Fruit fly (Drosophila melanogaster): ENCODE data around the gene mtTFB1.

The mtTFB1 gene

dm6 chr3L:11721498-11721946 lies 12.7 kb downstream of the mtTFB1 start (continued):
- TF ChIP-seq CG11085 (GFP tag; IDR thresholded peaks at IDR 0.05), result no peak
- TF ChIP-seq dmrt11E (tag; optimal IDR thresholded peaks at IDR 0.05), result no peak
- no peak for TF ChIP-seq vnd (GFP tag; IDR thresholded peaks at IDR 0.05; ENCODE audit: partially characterized antibody)
- no peak for TF ChIP-seq ssp (GFP tag; IDR thresholded peaks at IDR 0.05)
- TF ChIP-seq CG17186 (GFP tag; optimal IDR thresholded peaks at IDR 0.05), result no peak
- TF ChIP-seq CG8478 (optimal IDR thresholded peaks at IDR 0.05), result no peak
- no peak for TF ChIP-seq CG12155 (GFP tag; optimal IDR thresholded peaks at IDR 0.05)
- TF ChIP-seq Dfd (GFP tag; optimal IDR thresholded peaks at IDR 0.05), result no peak
- no peak for TF ChIP-seq trh (GFP tag; optimal IDR thresholded peaks at IDR 0.05)
- no peak for TF ChIP-seq pum (GFP tag; optimal IDR thresholded peaks at IDR 0.05)
- TF ChIP-seq CG14014 (GFP tag; IDR thresholded peaks at IDR 0.05), result peak; percentile 15; the same call in 1 of the 2 replicates
- no peak for TF ChIP-seq CG11560 (tag; IDR thresholded peaks at IDR 0.05)
- TF ChIP-seq exex (tag; optimal IDR thresholded peaks at IDR 0.05), result peak; percentile 33
- TF ChIP-seq PHDP (tag; optimal IDR thresholded peaks at IDR 0.05), result peak; percentile 41
- no peak for TF ChIP-seq CG6683 (GFP tag; optimal IDR thresholded peaks at IDR 0.05)
- peak; percentile 49 for TF ChIP-seq gsb (GFP tag; IDR thresholded peaks at IDR 0.05)
- TF ChIP-seq Antp (GFP tag; optimal IDR thresholded peaks at IDR 0.05), result no peak
- TF ChIP-seq CG6765 (GFP tag; optimal IDR thresholded peaks at IDR 0.05), result no peak
- TF ChIP-seq CG7928 (GFP tag; optimal IDR thresholded peaks at IDR 0.05), result no peak
- no peak for TF ChIP-seq Chrac-16 (GFP tag; optimal IDR thresholded peaks at IDR 0.05)
- TF ChIP-seq al (GFP tag; IDR thresholded peaks at IDR 0.05), result peak; percentile 29; the same call in 1 of the 2 replicates
- no peak for TF ChIP-seq eyg (GFP tag; optimal IDR thresholded peaks at IDR 0.05)
- 0 out of 2 replicates have a peak, but pooled peaks have one; percentile 6 for TF ChIP-seq sob (GFP tag; IDR thresholded peaks at IDR 0.05)
- TF ChIP-seq CG13424 (tag; optimal IDR thresholded peaks at IDR 0.05), result peak; percentile 2
- TF ChIP-seq tll (GFP tag; optimal IDR thresholded peaks at IDR 0.05), result no peak
- TF ChIP-seq kni (GFP tag; optimal IDR thresholded peaks at IDR 0.05), result no peak
- no peak for TF ChIP-seq CG8281 (tag; optimal IDR thresholded peaks at IDR 0.05)
- TF ChIP-seq insv (GFP tag; optimal IDR thresholded peaks at IDR 0.05), result no peak

- TF ChIP-seq BEAF-32 (GFP tag; optimal IDR thresholded peaks at IDR 0.05), result peak; percentile 10
- TF ChIP-seq Hr78 (GFP tag; optimal IDR thresholded peaks at IDR 0.05), result peak in 1 of 2 experiments; percentile 80
- TF ChIP-seq stwl (tag; optimal IDR thresholded peaks at IDR 0.05), result peak; percentile 52
- no peak for TF ChIP-seq pho (GFP tag; optimal IDR thresholded peaks at IDR 0.05)
- no peak for TF ChIP-seq tin (GFP tag; optimal IDR thresholded peaks at IDR 0.05)
- no peak for TF ChIP-seq zen2 (GFP tag; IDR thresholded peaks at IDR 0.05; ENCODE audit: partially characterized antibody)
- peak; percentile 73 for TF ChIP-seq CG10267 (tag; optimal IDR thresholded peaks at IDR 0.05)
- peak; percentile 59 for TF ChIP-seq Dref (GFP tag; IDR thresholded peaks at IDR 0.05)
- no peak for TF ChIP-seq CG4854 (GFP tag; optimal IDR thresholded peaks at IDR 0.05)
- TF ChIP-seq CG10274 (GFP tag; optimal IDR thresholded peaks at IDR 0.05), result no peak
- TF ChIP-seq HmgZ (tag; optimal IDR thresholded peaks at IDR 0.05), result no peak
- TF ChIP-seq Ets97D (GFP tag; optimal IDR thresholded peaks at IDR 0.05), result peak; percentile 20
- TF ChIP-seq Dp (GFP tag; optimal IDR thresholded peaks at IDR 0.05), result peak; percentile 65
- no peak for TF ChIP-seq CG1602 (GFP tag; optimal IDR thresholded peaks at IDR 0.05)
- TF ChIP-seq bbx (GFP tag; IDR thresholded peaks at IDR 0.05; ENCODE audit: partially characterized antibody), result peak; percentile 12; the same call in 1 of the 2 replicates
- peak; percentile 1 for TF ChIP-seq pzg (GFP tag; optimal IDR thresholded peaks at IDR 0.05)
- TF ChIP-seq odd (GFP tag; optimal IDR thresholded peaks at IDR 0.05), result no peak
- TF ChIP-seq E2f2 (GFP tag; IDR thresholded peaks at IDR 0.05), result peak; percentile 80
- no peak for TF ChIP-seq rib (GFP tag; IDR thresholded peaks at IDR 0.05)
- TF ChIP-seq Myb (GFP tag; optimal IDR thresholded peaks at IDR 0.05), result peak; percentile 3
- TF ChIP-seq CrebB (tag; optimal IDR thresholded peaks at IDR 0.05), result no peak
These were observed 19.4 kb downstream of the mtTFB1 start, which contains the start of gene sunn for dm6 chr3L:11728147-11728546. Gene sunn (plus strand): TSS chr3L:11728348.

All from whole organism, embryonic.